Fruit fly (Drosophila melanogaster) whole organism, embryonic: Measurements from ENCODE around the gene MAGE.

Experiments used
- ATbp ChIP-seq: fragments of 200-800 bp; sonication (Bioruptor generic); optimal IDR thresholded peaks from 2 replicates; lab custom pipeline; 2017; ENCODE audit warnings: missing biosample characterization, mild to moderate bottlenecking, missing genetic modification characterization, missing genetic modification reagents
- Awh ChIP-seq: fragments of 200-800 bp; sonication (Bioruptor generic); IDR thresholded peaks from 2 replicates; pipeline ENCODE4, ENCODE4 v1.3.6; 2022; ENCODE audit warnings: missing biosample characterization, missing genetic modification characterization
- B-H1 ChIP-seq: fragments of 200-800 bp; sonication (Bioruptor generic); IDR thresholded peaks from 3 replicates; pipeline ENCODE4 v1.3.6; 2022; ENCODE audit warnings: missing biosample characterization, missing genetic modification characterization
- CG10274 ChIP-seq: fragments of 200-800 bp; sonication (Bioruptor generic); optimal IDR thresholded peaks from 3 replicates; lab custom pipeline; 2017; ENCODE audit warnings: missing biosample characterization, mild to moderate bottlenecking, missing genetic modification characterization
- CG12391 ChIP-seq: fragments of 200-800 bp; sonication (Bioruptor generic); optimal IDR thresholded peaks from 3 replicates; lab custom pipeline; 2018; ENCODE audit warnings: missing biosample characterization, mild to moderate bottlenecking, missing genetic modification characterization, moderate library complexity
- CG13287 ChIP-seq: fragments of 200-800 bp; sonication (Bioruptor generic); IDR thresholded peaks from 2 replicates; pipeline ENCODE4 v1.3.6; 2022; ENCODE audit warnings: missing biosample characterization, missing genetic modification characterization; ENCODE audit not compliant: partially characterized antibody
- CG14050 ChIP-seq: fragments of 200-800 bp; sonication (Bioruptor generic); IDR thresholded peaks from 3 replicates; pipeline ENCODE4 v1.3.6; 2022; ENCODE audit warnings: missing biosample characterization, missing genetic modification characterization
- CG14965 ChIP-seq: fragments of 200-800 bp; sonication (Bioruptor generic); optimal IDR thresholded peaks from 2 replicates; lab custom pipeline; 2016; ENCODE audit warnings: missing biosample characterization, missing genetic modification characterization, borderline replicate concordance
- CG1529 ChIP-seq: fragments of 200-800 bp; sonication (Bioruptor generic); optimal IDR thresholded peaks from 3 replicates; lab custom pipeline; 2018; ENCODE audit warnings: missing biosample characterization, missing genetic modification characterization
- CG1647 ChIP-seq: fragments of 200-800 bp; sonication (Bioruptor generic); optimal IDR thresholded peaks from 3 replicates; lab custom pipeline; 2016; ENCODE audit warnings: missing biosample characterization, missing genetic modification characterization
- CG17568 ChIP-seq: fragments of 200-800 bp; sonication (Bioruptor generic); optimal IDR thresholded peaks from 2 replicates; lab custom pipeline; 2018; ENCODE audit warnings: missing biosample characterization, mild to moderate bottlenecking, missing genetic modification characterization, moderate library complexity
- CG2120 ChIP-seq: fragments of 200-800 bp; sonication (Bioruptor generic); optimal IDR thresholded peaks from 3 replicates; lab custom pipeline; 2016; ENCODE audit warnings: missing biosample characterization, missing genetic modification characterization
- CG4282 ChIP-seq: fragments of 200-800 bp; sonication (Bioruptor generic); optimal IDR thresholded peaks from 2 replicates; lab custom pipeline; 2016; ENCODE audit warnings: missing biosample characterization, missing genetic modification characterization
- CG4707 ChIP-seq: fragments of 200-800 bp; sonication (Bioruptor generic); optimal IDR thresholded peaks from 2 replicates; lab custom pipeline; 2018; ENCODE audit warnings: missing biosample characterization, mild to moderate bottlenecking, missing genetic modification characterization, moderate library complexity
- CG6854 ChIP-seq: fragments of 200-800 bp; sonication (Bioruptor generic); optimal IDR thresholded peaks from 3 replicates; lab custom pipeline; 2017; ENCODE audit warnings: missing biosample characterization, mild to moderate bottlenecking, missing genetic modification characterization
- CG7271 ChIP-seq: fragments of 200-800 bp; sonication (Bioruptor generic); optimal IDR thresholded peaks from 2 replicates; lab custom pipeline; 2018; ENCODE audit warnings: missing biosample characterization, mild to moderate bottlenecking, missing genetic modification characterization, moderate library complexity
- CG8924 ChIP-seq: fragments of 200-800 bp; optimal IDR thresholded peaks from 3 replicates; lab custom pipeline; 2019; ENCODE audit warnings: missing biosample characterization, mild to moderate bottlenecking, missing genetic modification characterization, moderate library complexity
- CG8944 ChIP-seq: fragments of 200-800 bp; sonication (Bioruptor generic); optimal IDR thresholded peaks from 3 replicates; lab custom pipeline; 2016; ENCODE audit warnings: missing biosample characterization, missing genetic modification characterization
- CTCF ChIP-seq: fragments of 200-800 bp; sonication (Bioruptor generic); optimal IDR thresholded peaks from 2 replicates; lab custom pipeline; 2017; ENCODE audit warnings: missing biosample characterization, mild to moderate bottlenecking, missing genetic modification characterization, moderate library complexity
- Camta ChIP-seq: fragments of 200-800 bp; sonication (Bioruptor generic); optimal IDR thresholded peaks from 2 replicates; lab custom pipeline; 2016; ENCODE audit warnings: missing biosample characterization, missing genetic modification characterization
- E2f2 ChIP-seq: fragments of 200-800 bp; sonication (Bioruptor generic); IDR thresholded peaks from 2 replicates; pipeline ENCODE4 v1.3.6; 2022; ENCODE audit warnings: missing biosample characterization, missing genetic modification characterization
- Ets65A ChIP-seq: fragments of 200-800 bp; sonication (Bioruptor generic); peaks from one replicate; lab custom pipeline; 2016; ENCODE audit warnings: missing biosample characterization, missing genetic modification characterization
- Med ChIP-seq: fragments of 200-800 bp; sonication (Bioruptor generic); peaks from one replicate; lab custom pipeline; 2016; ENCODE audit warnings: missing biosample characterization, missing genetic modification characterization, mild to moderate bottlenecking, inconsistent platforms, moderate library complexity
- Nf-YA ChIP-seq: fragments of 200-800 bp; sonication (Bioruptor generic); IDR thresholded peaks from 2 replicates; pipeline ENCODE4 v1.3.6; 2022; ENCODE audit warnings: missing biosample characterization, missing genetic modification characterization
- Nf-YC ChIP-seq: fragments of 200-800 bp; optimal IDR thresholded peaks from 3 replicates; lab custom pipeline; 2019; ENCODE audit warnings: missing biosample characterization, mild to moderate bottlenecking, missing genetic modification characterization, moderate library complexity
- Ssrp ChIP-seq: fragments of 200-800 bp; sonication (Bioruptor generic); optimal IDR thresholded peaks from 2 replicates; lab custom pipeline; 2018; ENCODE audit warnings: missing biosample characterization, mild to moderate bottlenecking, missing genetic modification characterization, moderate library complexity
- Trl ChIP-seq, 3 experiments: fragments of >200 bp in 2 of 3; fragments of 200-800 bp in 1 of 3; sonication (Bioruptor generic) in 1 of 3; optimal IDR thresholded peaks; 2 replicates in 1 of 3; 3 replicates in 2 of 3; lab custom pipeline; 2016 to 2017; ENCODE audit warnings: missing biosample characterization in 1 of 3, missing genetic modification characterization in 1 of 3
- Vsx1 ChIP-seq: fragments of 200-800 bp; sonication (Bioruptor generic); optimal IDR thresholded peaks from 2 replicates; lab custom pipeline; 2017; ENCODE audit warnings: missing biosample characterization, mild to moderate bottlenecking, missing genetic modification characterization, missing genetic modification reagents
- amos ChIP-seq: fragments of 200-800 bp; sonication (Bioruptor generic); IDR thresholded peaks from 2 replicates; pipeline ENCODE4 v1.3.6; 2022; ENCODE audit warnings: missing biosample characterization, missing genetic modification characterization; ENCODE audit not compliant: partially characterized antibody
- chinmo ChIP-seq: fragments of 200-800 bp; sonication (Bioruptor generic); IDR thresholded peaks from 4 replicates; pipeline ENCODE4 v1.3.6; 2022; ENCODE audit warnings: missing biosample characterization, missing genetic modification characterization; ENCODE audit not compliant: partially characterized antibody
- crp ChIP-seq, 2 experiments: fragments of 200-800 bp; sonication (Bioruptor generic); optimal IDR thresholded peaks; 2 replicates in 1 of 2; 3 replicates in 1 of 2; lab custom pipeline; 2017; ENCODE audit warnings: missing biosample characterization in 2 of 2, missing genetic modification characterization in 2 of 2, mild to moderate bottlenecking in 1 of 2, moderate library complexity in 1 of 2
- danr ChIP-seq: fragments of 200-800 bp; sonication (Bioruptor generic); IDR thresholded peaks from 2 replicates; pipeline ENCODE4 v1.3.6; 2022; ENCODE audit warnings: missing biosample characterization, missing genetic modification characterization
- gce ChIP-seq: fragments of 200-800 bp; sonication (Bioruptor generic); IDR thresholded peaks from 3 replicates; pipeline ENCODE4 v1.3.6; 2022; ENCODE audit warnings: missing biosample characterization, missing genetic modification characterization
- gem ChIP-seq: fragments of 200-800 bp; sonication (Bioruptor generic); optimal IDR thresholded peaks from 2 replicates; lab custom pipeline; 2019; ENCODE audit warnings: missing biosample characterization, mild to moderate bottlenecking, missing genetic modification characterization, moderate library complexity
- insv ChIP-seq, 2 experiments: fragments of 200-800 bp; sonication (Bioruptor generic); optimal IDR thresholded peaks; 3 replicates each; lab custom pipeline; 2016 to 2018; ENCODE audit warnings: missing biosample characterization in 2 of 2, missing genetic modification characterization in 2 of 2
- jumu ChIP-seq: fragments of 200-800 bp; sonication (Bioruptor generic); optimal IDR thresholded peaks from 3 replicates; lab custom pipeline; 2016; ENCODE audit warnings: missing biosample characterization, missing genetic modification characterization
- mam ChIP-seq: fragments of 200-800 bp; sonication (Bioruptor generic); optimal IDR thresholded peaks from 3 replicates; lab custom pipeline; 2016; ENCODE audit warnings: missing biosample characterization, missing genetic modification characterization
- nom ChIP-seq: fragments of 200-800 bp; sonication (Bioruptor generic); optimal IDR thresholded peaks from 2 replicates; lab custom pipeline; 2017; ENCODE audit warnings: missing biosample characterization, missing genetic modification characterization, mild to moderate bottlenecking, moderate library complexity, missing genetic modification reagents
- oc ChIP-seq: fragments of 200-800 bp; sonication (Bioruptor generic); optimal IDR thresholded peaks from 2 replicates; lab custom pipeline; 2018; ENCODE audit warnings: missing biosample characterization, mild to moderate bottlenecking, missing genetic modification characterization, moderate library complexity
- pho ChIP-seq: fragments of 200-800 bp; sonication (Bioruptor generic); optimal IDR thresholded peaks from 2 replicates; lab custom pipeline; 2016; ENCODE audit warnings: missing biosample characterization, missing genetic modification characterization
- salm ChIP-seq: fragments of 200-800 bp; sonication (Bioruptor generic); optimal IDR thresholded peaks from 2 replicates; lab custom pipeline; 2018; ENCODE audit warnings: missing biosample characterization, mild to moderate bottlenecking, missing genetic modification characterization
- shn ChIP-seq: fragments of 200-800 bp; sonication (Bioruptor generic); optimal IDR thresholded peaks from 3 replicates; lab custom pipeline; 2016; ENCODE audit warnings: missing biosample characterization, missing genetic modification characterization
- slbo ChIP-seq: fragments of 200-800 bp; sonication (Bioruptor generic); IDR thresholded peaks from 2 replicates; pipeline ENCODE4 v1.3.6; 2022; ENCODE audit warnings: missing biosample characterization, missing genetic modification characterization
- tap ChIP-seq: fragments of 200-800 bp; optimal IDR thresholded peaks from 3 replicates; lab custom pipeline; 2019; ENCODE audit warnings: missing biosample characterization, mild to moderate bottlenecking, missing genetic modification characterization, moderate library complexity
- trh ChIP-seq: fragments of 200-800 bp; sonication (Bioruptor generic); optimal IDR thresholded peaks from 2 replicates; lab custom pipeline; 2016; ENCODE audit warnings: missing biosample characterization, missing genetic modification characterization
- unpg ChIP-seq: fragments of 200-800 bp; sonication (Bioruptor generic); optimal IDR thresholded peaks from 3 replicates; lab custom pipeline; 2018; ENCODE audit warnings: missing biosample characterization, mild to moderate bottlenecking, missing genetic modification characterization, moderate library complexity
- z ChIP-seq: fragments of 200-800 bp; sonication (Bioruptor generic); IDR thresholded peaks from 3 replicates; pipeline ENCODE4 v1.3.6; 2022; ENCODE audit warnings: missing biosample characterization, missing genetic modification characterization

Gene MAGE

DNA sequence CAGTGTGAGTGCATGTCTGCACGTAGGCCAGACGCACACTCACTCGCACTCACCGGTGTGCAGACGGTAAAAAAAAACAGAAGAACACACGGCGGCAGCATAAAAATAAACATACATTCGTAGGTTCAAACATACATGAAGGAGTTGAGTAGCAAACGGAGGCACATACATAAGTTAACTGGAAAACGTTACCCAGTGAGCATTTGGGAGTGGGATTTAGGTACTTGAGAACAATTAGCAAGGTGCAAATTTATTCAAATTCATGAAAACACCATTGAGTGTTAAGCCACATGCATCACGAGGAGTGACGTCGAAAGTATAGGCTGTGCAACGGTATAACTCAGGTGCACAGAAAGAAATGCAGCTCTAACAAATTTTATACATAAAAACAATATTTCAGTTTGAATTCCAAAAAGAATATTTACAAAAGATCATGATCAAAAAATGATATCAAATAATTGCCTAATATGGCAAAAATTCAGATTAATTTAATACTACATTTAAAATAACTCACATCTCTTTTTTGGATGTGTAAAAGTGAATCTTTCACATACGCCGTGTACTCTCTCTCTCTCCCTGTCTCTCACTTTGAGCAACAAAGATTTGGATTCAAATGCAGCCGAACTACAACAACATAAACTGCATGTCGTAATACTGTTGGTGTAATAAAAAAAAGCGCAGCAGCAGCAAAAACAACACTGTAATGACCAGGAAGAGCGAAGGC lies 46.2 kb downstream of the MAGE start (continued):
- TF ChIP-seq chinmo (GFP tag; lab: Robert Waterston, UW) (no peak), amos (no peak), danr (no peak), CG14050 (GFP tag; lab: Robert Waterston, UW) (no peak), CG10274 (GFP tag; lab: Kevin White, UChicago) (peak; percentile 40), Nf-YA (GFP tag; lab: Robert Waterston, UW) (no peak), CG4707 (GFP tag; lab: Kevin White, UChicago) (peak; percentile 89), Ets65A (peak; percentile 97), jumu (peak; percentile 87), CG13287 (GFP tag; lab: Robert Waterston, UW) (no peak), z (GFP tag; lab: Robert Waterston, UW) (no peak), pho (GFP tag; lab: Kevin White, UChicago) (peak; percentile 68), trh (peak; percentile 89), Vsx1 (GFP tag; lab: Kevin White, UChicago) (peak; percentile 70), CG12391 (peak; percentile 99), slbo (no peak), nom (GFP tag; lab: Kevin White, UChicago) (peak; percentile 62), CG17568 (GFP tag; lab: Kevin White, UChicago) (peak; percentile 87), Camta (GFP tag; lab: Kevin White, UChicago) (peak; percentile 96), salm (tag; lab: Kevin White, UChicago) (peak; percentile 90), CG1529 (peak; percentile 97), mam (GFP tag; lab: Kevin White, UChicago) (peak; percentile 63), CG4282 (GFP tag; lab: Kevin White, UChicago) (peak; percentile 61), CG1647 (GFP tag; lab: Kevin White, UChicago) (peak; percentile 82), CG14965 (GFP tag; lab: Kevin White, UChicago) (peak; percentile 45)

- TF ChIP-seq unpg (GFP tag; lab: Kevin White, UChicago) (no peak), Vsx1 (GFP tag; lab: Kevin White, UChicago) (no peak), oc (tag; lab: Kevin White, UChicago) (peak; percentile 10), Ssrp (tag; lab: Kevin White, UChicago) (peak; percentile 45), CG2120 (GFP tag; lab: Kevin White, UChicago) (peak; percentile 17), Trl (optimal IDR thresholded peaks at IDR 0.05; lab: Kevin White, UChicago) (peak; percentile 83 to 97), Trl (GFP tag; optimal IDR thresholded peaks at IDR 0.05; lab: Kevin White, UChicago) (peak; percentile 39), gem (tag; lab: Kevin White, UChicago) (peak; percentile 32), ATbp (GFP tag; lab: Kevin White, UChicago) (peak; percentile 45), CG6854 (GFP tag; lab: Kevin White, UChicago) (no peak), CTCF (no peak), Nf-YC (tag; lab: Kevin White, UChicago) (no peak), gce (no peak), Nf-YA (GFP tag; lab: Robert Waterston, UW) (no peak), CG7271 (no peak), CG8944 (GFP tag; lab: Kevin White, UChicago) (no peak), tap (tag; lab: Kevin White, UChicago) (no peak), crp (GFP tag; optimal IDR thresholded peaks at IDR 0.05; lab: Kevin White, UChicago) (no peak), Med (GFP tag; lab: Kevin White, UChicago) (peak; percentile 74), mam (GFP tag; lab: Kevin White, UChicago) (peak; percentile 12), CG8924 (tag; lab: Kevin White, UChicago) (peak; percentile 67), Awh (GFP tag; lab: Robert Waterston, UW) (no peak), B-H1 (GFP tag; lab: Robert Waterston, UW) (no peak), E2f2 (GFP tag; lab: Robert Waterston, UW) (no peak), insv (GFP tag; optimal IDR thresholded peaks at IDR 0.05; lab: Kevin White, UChicago) (peak in 1 of 2 experiments; percentile 48), shn (GFP tag; lab: Kevin White, UChicago) (peak; percentile 9)
Observed at dm6 chr3R:7107713-7108588, 47.0 kb downstream of the MAGE start.
